Worm (Caenorhabditis elegans): ENCODE data around the gene R02F11.12.
A peak's percentile ranks its signal among the peaks of the same experiment; 100 is the strongest.

Gene R02F11.12

DNA sequence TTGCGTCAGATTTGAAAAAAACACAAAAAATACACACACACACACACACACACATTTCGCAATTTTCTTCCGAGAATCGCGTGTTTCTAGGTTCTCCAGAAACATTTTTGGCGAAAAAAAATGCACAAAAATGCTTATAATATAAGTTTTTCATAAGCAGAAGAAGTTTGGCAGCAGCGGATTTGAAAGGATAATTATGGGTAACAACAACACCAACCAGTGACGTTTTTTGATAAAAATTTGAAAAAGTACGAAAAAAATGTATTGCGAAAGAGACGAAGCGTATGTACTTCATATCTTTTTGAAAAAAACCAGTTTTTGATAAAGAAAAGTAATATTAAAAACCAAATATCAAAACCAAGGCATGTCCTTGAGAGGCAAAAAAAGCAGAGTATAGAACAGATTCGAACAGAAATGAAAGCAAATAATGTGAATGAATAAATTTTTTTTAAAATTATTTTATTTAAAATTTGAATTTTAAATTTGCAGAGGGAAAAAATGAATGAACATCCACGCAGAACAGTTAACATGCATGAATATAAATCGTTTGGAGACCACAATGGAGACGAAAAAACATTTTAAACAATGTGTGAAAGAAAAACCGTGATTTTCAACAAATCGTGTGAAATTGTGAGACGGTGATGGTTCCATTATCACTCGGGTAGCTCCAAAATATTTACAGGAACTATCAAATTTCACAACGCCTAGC, 33.4 kb downstream of the R02F11.12 start:
- TF ChIP-seq nhr-19 (GFP tag; conservative IDR thresholded peaks at IDR 0.05) (peak; percentile 24), elt-3 (tag; optimal IDR thresholded peaks at IDR 0.05) (peak in 1 of 6 experiments; percentile 40), lin-14 (GFP tag; optimal IDR thresholded peaks at IDR 0.05) (peak; percentile 7), ceh-88 (GFP tag; IDR thresholded peaks at IDR 0.05) (no peak), lin-35 (GFP tag; optimal IDR thresholded peaks at IDR 0.05) (peak in 1 of 2 experiments; percentile 10), sptf-1 (tag; optimal IDR thresholded peaks at IDR 0.05) (no peak), jun-1 (tag; optimal IDR thresholded peaks at IDR 0.05) (no peak), ceh-82 (tag; optimal IDR thresholded peaks at IDR 0.05) (no peak), egl-27 (tag; optimal IDR thresholded peaks at IDR 0.05) (no peak), nhr-237 (tag; optimal IDR thresholded peaks at IDR 0.05) (no peak), hpl-2 (GFP tag; optimal IDR thresholded peaks at IDR 0.05) (peak; percentile 3), hlh-17 (GFP tag; optimal IDR thresholded peaks at IDR 0.05; ENCODE audit: borderline replicate concordance) (no peak), tlp-1 (tag; optimal IDR thresholded peaks at IDR 0.05) (no peak), mab-9 (GFP tag; IDR thresholded peaks at IDR 0.05) (no peak), lsy-2 (tag; optimal IDR thresholded peaks at IDR 0.05) (peak; percentile 25), mef-2 (tag; optimal IDR thresholded peaks at IDR 0.05) (no peak), fkh-8 (tag; optimal IDR thresholded peaks at IDR 0.05) (no peak), nhr-90 (tag; optimal IDR thresholded peaks at IDR 0.05; ENCODE audit: poor library complexity) (peak; percentile 72), lin-15B (tag; optimal IDR thresholded peaks at IDR 0.05) (no peak), nhr-76 (tag; optimal IDR thresholded peaks at IDR 0.05) (no peak), lin-39 (tag; optimal IDR thresholded peaks at IDR 0.05) (no peak), isw-1 (GFP tag; IDR thresholded peaks at IDR 0.05) (no peak), ztf-11 (tag; optimal IDR thresholded peaks at IDR 0.05) (no peak), zag-1 (tag; optimal IDR thresholded peaks at IDR 0.05) (no peak), nhr-84 (tag; optimal IDR thresholded peaks at IDR 0.05) (no peak), tbx-2 (tag; optimal IDR thresholded peaks at IDR 0.05) (no peak), Y116A8C.19 (tag; optimal IDR thresholded peaks at IDR 0.05; ENCODE audit: borderline replicate concordance) (no peak), irx-1 (tag; optimal IDR thresholded peaks at IDR 0.05) (no peak), ces-1 (GFP tag; optimal IDR thresholded peaks at IDR 0.05) (no peak), ztf-4 (tag; optimal IDR thresholded peaks at IDR 0.05) (peak; percentile 74), pqm-1 (tag; optimal IDR thresholded peaks at IDR 0.05) (no peak), C16A3.4 (tag; optimal IDR thresholded peaks at IDR 0.05) (no peak), aly-2 (tag; optimal IDR thresholded peaks at IDR 0.05) (peak; percentile 82), snpc-4 (tag; optimal IDR thresholded peaks at IDR 0.05) (no peak), efl-1 (optimal IDR thresholded peaks at IDR 0.05) (no peak), efl-1 (GFP tag; optimal IDR thresholded peaks at IDR 0.05 in 1 of 2) (peak in 1 of 2 experiments; percentile 87), egl-13 (tag; optimal IDR thresholded peaks at IDR 0.05) (no peak), unc-62 (GFP tag; optimal IDR thresholded peaks at IDR 0.05) (no peak), alr-1 (tag; optimal IDR thresholded peaks at IDR 0.05; ENCODE audit: borderline replicate concordance) (no peak), C04F5.9 (tag; optimal IDR thresholded peaks at IDR 0.05) (no peak), nhr-77 (tag; optimal IDR thresholded peaks at IDR 0.05) (no peak), unc-86 (tag; optimal IDR thresholded peaks at IDR 0.05) (no peak), swsn-7 (tag; optimal IDR thresholded peaks at IDR 0.05) (no peak), efl-3 (GFP tag; optimal IDR thresholded peaks at IDR 0.05) (no peak), nhr-12 (tag; optimal IDR thresholded peaks at IDR 0.05) (no peak), lin-13 (GFP tag; optimal IDR thresholded peaks at IDR 0.05) (peak; percentile 13), ets-5 (GFP tag; IDR thresholded peaks at IDR 0.05) (no peak), nhr-47 (tag; optimal IDR thresholded peaks at IDR 0.05) (peak; percentile 19), grh-1 (GFP tag; IDR thresholded peaks at IDR 0.05) (0 out of 2 replicates have a peak, but pooled peaks have one; percentile 6), nhr-20 (tag; optimal IDR thresholded peaks at IDR 0.05) (peak; percentile 25), nhr-11 (tag; optimal IDR thresholded peaks at IDR 0.05) (no peak), ceh-8 (GFP tag; optimal IDR thresholded peaks at IDR 0.05) (no peak), mdl-1 (tag; optimal IDR thresholded peaks at IDR 0.05) (no peak)

Data from whole organism, L1 larva.